Worm (Caenorhabditis elegans) whole organism, L2 larva: ENCODE measurements around the gene Y16E11A.4.
"Not testable (repeated sequence)": the region's sequence is repeated elsewhere in the genome, so short reads cannot be mapped to it uniquely, and the experiment has no call there.

Source experiments
- R02D3.7 ChIP-seq: fragments of 150-350 bp; optimal IDR thresholded peaks from 2 replicates; lab custom pipeline; 2014; ENCODE audit warnings: missing biosample characterization, missing genetic modification characterization
- Y55F3AM.14 ChIP-seq: fragments of 200-800 bp; sonication (Bioruptor generic); optimal IDR thresholded peaks from 2 replicates; lab custom pipeline; 2018; ENCODE audit warnings: mild to moderate bottlenecking, missing genetic modification characterization, missing compliant biosample characterization
- alr-1 ChIP-seq: fragments of 150-350 bp; optimal IDR thresholded peaks from 2 replicates; lab custom pipeline; 2014; ENCODE audit warnings: missing biosample characterization, missing genetic modification characterization
- blmp-1 ChIP-seq: sonication (generic microtip); optimal IDR thresholded peaks from 2 replicates; lab custom pipeline; 2017; ENCODE audit warnings: missing genetic modification characterization, mild to moderate bottlenecking, missing compliant biosample characterization, antibody characterized with exemption, moderate library complexity; ENCODE audit not compliant: insufficient read depth
- ceh-16 ChIP-seq: fragments of 150-350 bp; optimal IDR thresholded peaks from 2 replicates; lab custom pipeline; 2014; ENCODE audit warnings: missing biosample characterization, missing genetic modification characterization
- ceh-82 ChIP-seq: fragments of 150-350 bp; optimal IDR thresholded peaks from 2 replicates; lab custom pipeline; 2014; ENCODE audit warnings: missing biosample characterization, missing genetic modification characterization
- crh-2 ChIP-seq: sonication (generic microtip); optimal IDR thresholded peaks from 2 replicates; lab custom pipeline; 2017; ENCODE audit warnings: missing biosample characterization, missing genetic modification characterization
- dmd-4 ChIP-seq: sonication (generic microtip); optimal IDR thresholded peaks from 2 replicates; lab custom pipeline; 2017; ENCODE audit warnings: missing biosample characterization, missing genetic modification characterization
- egl-27 ChIP-seq: sonication (generic microtip); optimal IDR thresholded peaks from 3 replicates; lab custom pipeline; 2017; ENCODE audit warnings: missing biosample characterization, missing genetic modification reagents, missing genetic modification characterization
- elt-3 ChIP-seq: sonication (generic microtip); optimal IDR thresholded peaks from 2 replicates; lab custom pipeline; 2017; ENCODE audit warnings: missing biosample characterization, missing genetic modification characterization
- fos-1 ChIP-seq: fragments of 150-350 bp; optimal IDR thresholded peaks from 2 replicates; lab custom pipeline; 2014; ENCODE audit warnings: missing biosample characterization, missing genetic modification characterization
- gmeb-1 ChIP-seq: fragments of 150-350 bp; optimal IDR thresholded peaks from 2 replicates; lab custom pipeline; 2014; ENCODE audit warnings: missing biosample characterization, missing genetic modification characterization
- lin-13 ChIP-seq: fragments of 150-350 bp; optimal IDR thresholded peaks from 2 replicates; lab custom pipeline; 2014; ENCODE audit warnings: missing biosample characterization, missing genetic modification reagents, missing genetic modification characterization
- lin-39 ChIP-seq: fragments of 150-350 bp; optimal IDR thresholded peaks from 2 replicates; lab custom pipeline; 2014; ENCODE audit warnings: missing biosample characterization, missing genetic modification reagents, missing genetic modification characterization
- mbf-1 ChIP-seq: sonication (generic microtip); optimal IDR thresholded peaks from 2 replicates; lab custom pipeline; 2017; ENCODE audit warnings: missing biosample characterization, missing genetic modification characterization
- mdl-1 ChIP-seq, 2 experiments: fragments of 150-350 bp in 1 of 2; sonication (generic microtip) in 1 of 2; optimal IDR thresholded peaks; 2 replicates each; lab custom pipeline; 2017; ENCODE audit warnings: missing biosample characterization in 2 of 2, missing genetic modification characterization in 2 of 2
- nhr-10 ChIP-seq: sonication (generic microtip); optimal IDR thresholded peaks from 2 replicates; lab custom pipeline; 2017; ENCODE audit warnings: missing biosample characterization, missing genetic modification characterization
- nhr-129 ChIP-seq: fragments of 150-350 bp; optimal IDR thresholded peaks from 2 replicates; lab custom pipeline; 2014; ENCODE audit warnings: missing biosample characterization, missing genetic modification characterization
- nhr-21 ChIP-seq: fragments of 150-350 bp; optimal IDR thresholded peaks from 2 replicates; lab custom pipeline; 2014; ENCODE audit warnings: missing biosample characterization, missing genetic modification characterization
- nhr-23 ChIP-seq: fragments of 150-350 bp; optimal IDR thresholded peaks from 2 replicates; lab custom pipeline; 2014; ENCODE audit warnings: missing biosample characterization, missing genetic modification reagents, missing genetic modification characterization
- nhr-237 ChIP-seq: fragments of 150-350 bp; optimal IDR thresholded peaks from 2 replicates; lab custom pipeline; 2014; ENCODE audit warnings: missing biosample characterization, missing genetic modification characterization
- nhr-25 ChIP-seq: fragments of 150-350 bp; sonication (generic microtip); optimal IDR thresholded peaks from 3 replicates; lab custom pipeline; 2014; ENCODE audit warnings: missing biosample characterization, missing genetic modification characterization
- nhr-6 ChIP-seq: fragments of 150-350 bp; optimal IDR thresholded peaks from 2 replicates; lab custom pipeline; 2014; ENCODE audit warnings: missing biosample characterization, missing genetic modification characterization
- nhr-77 ChIP-seq: fragments of 150-350 bp; optimal IDR thresholded peaks from 2 replicates; lab custom pipeline; 2014; ENCODE audit warnings: missing biosample characterization, missing genetic modification characterization
- skn-1 ChIP-seq: sonication (generic microtip); optimal IDR thresholded peaks from 2 replicates; lab custom pipeline; 2017; ENCODE audit warnings: missing biosample characterization, missing genetic modification characterization
- sma-3 ChIP-seq: sonication (generic microtip); optimal IDR thresholded peaks from 2 replicates; lab custom pipeline; 2016; ENCODE audit warnings: missing genetic modification reagents, missing genetic modification characterization, missing compliant biosample characterization
- sma-9 ChIP-seq, 2 experiments: fragments of 150-350 bp in 1 of 2; sonication (generic microtip) in 1 of 2; optimal IDR thresholded peaks; 2 replicates each; lab custom pipeline; 2014 to 2016; ENCODE audit warnings: missing genetic modification characterization in 2 of 2, mild to moderate bottlenecking in 1 of 2, missing biosample characterization in 1 of 2, missing compliant biosample characterization in 1 of 2, missing genetic modification reagents in 1 of 2, moderate library complexity in 1 of 2
- snpc-4 ChIP-seq: fragments of 150-350 bp; optimal IDR thresholded peaks from 2 replicates; lab custom pipeline; 2014; ENCODE audit warnings: missing biosample characterization, missing genetic modification characterization
- unc-39 ChIP-seq: fragments of 150-350 bp; optimal IDR thresholded peaks from 2 replicates; lab custom pipeline; 2014; ENCODE audit warnings: missing biosample characterization, missing genetic modification characterization
- zag-1 ChIP-seq: fragments of 150-350 bp; optimal IDR thresholded peaks from 2 replicates; lab custom pipeline; 2014; ENCODE audit warnings: missing biosample characterization, missing genetic modification characterization
- ztf-1 ChIP-seq: fragments of 200-800 bp; sonication (Bioruptor generic); conservative IDR thresholded peaks from 2 replicates; pipeline ENCODE4 v1.3.6; 2022; ENCODE audit warnings: missing genetic modification characterization, missing compliant biosample characterization
- ztf-11 ChIP-seq: sonication (generic microtip); optimal IDR thresholded peaks from 2 replicates; lab custom pipeline; 2017; ENCODE audit warnings: missing biosample characterization, missing genetic modification characterization

The Y16E11A.4 gene

DNA sequence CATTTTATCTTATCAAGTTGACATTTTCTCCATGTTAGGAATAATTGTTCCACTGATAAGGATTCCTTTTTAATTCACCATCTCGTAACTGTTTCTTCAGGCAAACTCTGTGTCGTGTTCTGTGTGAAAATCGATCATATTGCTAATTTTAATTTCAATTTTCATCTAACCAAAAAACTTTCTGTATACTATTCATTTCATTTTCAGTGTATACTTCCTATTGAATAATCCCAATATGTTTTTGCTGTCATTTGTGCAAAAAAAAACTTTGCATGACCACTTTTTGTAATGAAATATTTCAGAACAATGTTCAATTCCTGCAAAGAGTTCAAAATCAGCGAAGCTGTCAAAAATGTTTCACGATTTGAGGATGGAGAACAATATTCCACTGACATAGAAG, at the start of gene Y16E11A.4:
Gene Y16E11A.4, plus strand, starts transcription at position 301 of the 400 bp plus-strand sequence.
- TF ChIP-seq nhr-25 (tag; lab: Kevin White, UChicago) (no peak), nhr-77 (no peak), R02D3.7 (no peak), nhr-23 (tag; lab: Kevin White, UChicago) (no peak), nhr-6 (tag; lab: Kevin White, UChicago) (no peak), ztf-11 (tag; lab: Kevin White, UChicago) (no peak), ztf-1 (GFP tag; lab: Robert Waterston, UW) (no peak), sma-3 (GFP tag; lab: Kevin White, UChicago) (no peak), unc-39 (no peak), skn-1 (tag; lab: Kevin White, UChicago) (no peak), zag-1 (tag; lab: Kevin White, UChicago) (no peak), ceh-16 (no peak), nhr-21 (tag; lab: Kevin White, UChicago) (no peak), fos-1 (tag; lab: Kevin White, UChicago) (no peak), lin-13 (GFP tag; lab: Kevin White, UChicago) (no peak), dmd-4 (tag; lab: Kevin White, UChicago) (no peak), nhr-237 (tag; lab: Kevin White, UChicago) (no peak)
- TF ChIP-seq, all 48 proteins: peak for 0

DNA sequence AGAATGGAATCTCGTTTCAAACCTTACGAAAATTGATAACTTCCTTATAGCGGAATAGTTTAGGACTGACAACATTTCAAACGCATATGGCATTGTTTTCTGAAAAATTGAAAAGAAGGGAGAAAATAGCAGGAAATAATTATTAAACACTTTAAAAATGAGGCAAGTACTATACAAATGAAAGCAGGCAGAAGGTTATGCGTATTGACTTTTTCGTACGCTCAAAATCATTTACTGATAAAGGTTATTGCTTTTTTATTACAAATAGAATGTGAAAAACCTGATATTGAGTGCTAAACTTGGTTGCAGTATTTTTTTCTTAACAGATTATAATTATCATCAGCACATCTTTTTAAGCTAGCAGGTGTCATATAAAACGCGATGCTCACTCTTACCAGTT, 47.4 kb upstream of the Y16E11A.4 start, which contains the start of gene ZK250.13:
Gene ZK250.13, minus strand, starts transcription at position 101 of the 400 bp plus-strand sequence.
- TF ChIP-seq sma-9 (GFP tag; optimal IDR thresholded peaks at IDR 0.05; lab: Kevin White, UChicago) (no peak), sma-9 (tag; optimal IDR thresholded peaks at IDR 0.05; lab: Kevin White, UChicago) (no peak), lin-13 (GFP tag; lab: Kevin White, UChicago) (no peak), nhr-129 (tag; lab: Kevin White, UChicago) (no peak), R02D3.7 (no peak), ceh-16 (no peak), egl-27 (no peak), elt-3 (tag; lab: Kevin White, UChicago) (no peak), nhr-6 (tag; lab: Kevin White, UChicago) (no peak), nhr-10 (tag; lab: Kevin White, UChicago) (no peak), alr-1 (tag; lab: Kevin White, UChicago) (no peak), nhr-237 (tag; lab: Kevin White, UChicago) (no peak), mdl-1 (tag; optimal IDR thresholded peaks at IDR 0.05; lab: Kevin White, UChicago) (no peak), lin-39 (tag; lab: Kevin White, UChicago) (no peak), blmp-1 (tag; lab: Kevin White, UChicago) (no peak)

- no peak for TF ChIP-seq crh-2 (tag; lab: Kevin White, UChicago)
Measured at ce11 chrII:1945093-1945492, 42.0 kb upstream of the Y16E11A.4 start, which contains the start of gene ZK250.14. TSS of gene ZK250.14 (minus strand) at chrII:1945193.

DNA sequence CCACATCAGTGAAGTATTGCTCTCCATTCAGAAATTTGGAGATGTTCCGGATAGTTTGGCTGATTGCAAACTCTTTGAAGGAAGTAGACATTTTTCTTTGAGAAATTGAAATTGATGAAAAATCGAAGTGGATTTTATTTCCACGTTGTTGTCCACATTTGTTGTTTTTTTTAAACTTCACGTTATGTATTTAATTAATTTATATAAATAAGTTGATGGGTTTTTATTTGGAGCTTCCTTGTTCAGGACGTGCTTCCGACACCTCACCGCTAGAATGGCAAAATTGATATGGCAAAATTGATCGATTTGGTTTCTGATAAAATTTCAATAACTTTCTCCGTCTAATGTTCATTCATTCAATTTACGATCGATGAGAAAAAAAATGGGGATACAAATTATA, 40.7 kb upstream of the Y16E11A.4 start, which contains the start of gene math-48:
Gene math-48, minus strand, starts transcription at position 101 of the 400 bp plus-strand sequence.
- TF ChIP-seq crh-2 (tag; lab: Kevin White, UChicago) (no peak), Y55F3AM.14 (no peak), egl-27 (no peak), mbf-1 (tag; lab: Kevin White, UChicago) (no peak), ceh-82 (tag; lab: Kevin White, UChicago) (no peak), nhr-25 (tag; lab: Kevin White, UChicago) (no peak), snpc-4 (tag; lab: Kevin White, UChicago) (no peak), gmeb-1 (tag; lab: Kevin White, UChicago) (no peak), nhr-21 (tag; lab: Kevin White, UChicago) (no peak), blmp-1 (tag; lab: Kevin White, UChicago) (no peak)

- not testable (repeated sequence) for TF ChIP-seq alr-1, nhr-237, ztf-11 (tag; lab: Kevin White, UChicago)
Measured at ce11 chrII:1948393-1948792, 38.7 kb upstream of the Y16E11A.4 start, which contains the start of gene ZK250.2. TSS of gene ZK250.2 (plus strand) at chrII:1948693.
